Worm (Caenorhabditis elegans) whole organism, dauer: Measurements from ENCODE around the gene F28H7.7.

ENCODE experiments used
- unc-62 ChIP-seq: sonication (generic microtip); optimal IDR thresholded peaks from 2 replicates; lab custom pipeline; 2017; ENCODE audit warnings: missing biosample characterization, missing genetic modification reagents, missing genetic modification characterization

F28H7.7 gene

DNA sequence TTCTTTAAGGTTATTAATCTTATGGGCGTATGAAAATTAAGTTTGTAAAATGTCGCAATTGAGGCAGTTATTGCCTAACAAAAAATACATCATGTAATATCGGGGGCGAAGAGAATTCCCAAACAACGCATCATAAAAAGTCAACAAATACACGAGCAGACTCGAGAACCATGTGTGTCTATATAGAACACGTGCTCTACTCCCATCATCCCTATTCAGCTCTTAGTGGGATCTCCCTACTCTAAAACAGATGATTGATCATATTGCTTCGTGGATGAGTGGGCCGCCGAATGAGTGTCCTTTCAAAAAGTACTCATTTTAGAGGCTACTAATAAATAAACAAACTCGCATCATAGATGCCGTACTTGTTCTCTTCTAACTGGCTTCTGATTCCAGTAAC is 29.5 kb downstream of the F28H7.7 start:
- TF ChIP-seq unc-62 (GFP tag; lab: Kevin White, UChicago) = no peak

DNA sequence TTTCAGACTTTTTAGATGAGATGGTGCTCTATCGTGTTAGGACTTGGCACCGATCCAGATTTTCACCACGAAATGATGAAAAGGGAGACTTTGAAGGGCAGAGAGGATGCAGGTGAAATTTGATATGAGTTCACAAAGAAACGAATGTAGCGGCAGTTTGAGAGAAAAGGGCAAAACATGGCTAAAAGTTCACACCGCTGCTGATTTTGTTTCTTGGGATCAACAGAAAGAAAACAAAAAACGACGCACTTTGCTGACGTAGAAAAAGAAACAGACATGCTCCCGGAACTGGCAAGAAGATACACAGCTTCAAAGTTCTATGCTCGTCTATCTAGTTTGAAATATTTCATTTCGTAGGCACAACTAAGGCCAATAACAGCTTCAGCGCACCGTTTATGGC is 30.4 kb downstream of the F28H7.7 start:
- TF ChIP-seq unc-62 (GFP tag; lab: Kevin White, UChicago) = no peak

DNA sequence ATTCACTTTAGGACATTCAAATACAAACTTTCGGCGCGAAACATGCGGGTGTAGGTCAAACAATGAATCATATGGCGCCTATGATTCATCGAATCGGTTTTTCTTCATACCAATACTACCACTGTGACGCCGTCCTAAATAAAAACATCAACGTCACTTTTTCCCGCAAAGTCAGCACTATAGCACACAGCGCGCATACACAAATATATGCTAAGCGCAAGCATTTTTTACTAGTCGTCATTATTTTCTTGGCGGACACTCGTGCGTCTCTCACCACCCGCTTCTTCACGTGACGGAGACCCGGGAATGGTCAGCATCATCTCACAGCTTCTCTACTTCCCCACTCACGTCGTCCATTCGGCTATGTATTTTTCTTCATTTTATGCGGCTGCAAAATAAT is 30.8 kb downstream of the F28H7.7 start:
- no peak for TF ChIP-seq unc-62 (GFP tag; lab: Kevin White, UChicago)

DNA sequence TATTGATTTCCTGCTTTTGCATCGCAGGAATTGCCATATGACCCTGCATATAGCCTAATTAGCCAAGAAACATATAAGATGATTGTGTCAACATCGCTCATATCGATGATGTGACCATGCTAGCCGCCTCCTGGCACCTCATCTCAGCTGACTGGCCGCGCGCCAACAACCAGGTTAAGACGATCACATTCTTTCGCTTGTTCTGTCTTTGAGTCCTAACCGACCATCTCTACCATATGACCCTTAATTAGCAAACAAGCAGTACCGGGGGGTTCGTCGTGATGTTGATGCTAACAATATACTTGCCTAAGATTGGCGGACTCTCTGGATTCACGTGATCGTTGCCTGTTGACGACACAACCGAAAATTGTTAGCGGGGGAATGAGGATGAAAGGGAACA is 31.4 kb downstream of the F28H7.7 start:
- no peak for TF ChIP-seq unc-62 (GFP tag; lab: Kevin White, UChicago)

- no peak for TF ChIP-seq unc-62 (GFP tag; lab: Kevin White, UChicago)
Observed at ce11 chrV:10721912-10722426, 32.0 kb downstream of the F28H7.7 start.

ce11 chrV:10721304-10721703 is 32.6 kb downstream of the F28H7.7 start:
- no peak for TF ChIP-seq unc-62 (GFP tag; lab: Kevin White, UChicago)

ce11 chrV:10720876-10721275 is 33.1 kb downstream of the F28H7.7 start:
- TF ChIP-seq unc-62 (GFP tag; lab: Kevin White, UChicago) = no peak

ce11 chrV:10720303-10720847 is 33.6 kb downstream of the F28H7.7 start:
- no peak for TF ChIP-seq unc-62 (GFP tag; lab: Kevin White, UChicago)

DNA sequence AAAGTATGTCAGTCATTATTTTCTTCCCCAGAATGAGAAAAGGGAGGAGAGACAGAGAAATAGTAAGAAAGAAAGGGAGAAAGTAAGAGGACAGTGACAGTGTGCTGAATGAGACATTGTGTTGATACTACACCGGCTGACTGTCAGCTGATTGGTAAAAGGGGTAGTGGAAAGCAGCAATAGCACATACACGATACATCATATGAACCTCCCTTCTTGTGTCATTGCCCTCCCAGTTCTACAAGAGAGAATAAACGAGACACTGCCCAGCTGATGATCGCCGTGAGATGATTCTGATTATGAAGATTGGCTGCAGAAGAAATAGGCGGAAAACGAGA is 34.1 kb downstream of the F28H7.7 start:
- no peak for TF ChIP-seq unc-62 (GFP tag; lab: Kevin White, UChicago)

- TF ChIP-seq unc-62 (GFP tag; lab: Kevin White, UChicago) = no peak
Observed at ce11 chrV:10719019-10719832, 34.7 kb downstream of the F28H7.7 start.

ce11 chrV:10718037-10718436 is 35.9 kb downstream of the F28H7.7 start:
- no peak for TF ChIP-seq unc-62 (GFP tag; lab: Kevin White, UChicago)

DNA sequence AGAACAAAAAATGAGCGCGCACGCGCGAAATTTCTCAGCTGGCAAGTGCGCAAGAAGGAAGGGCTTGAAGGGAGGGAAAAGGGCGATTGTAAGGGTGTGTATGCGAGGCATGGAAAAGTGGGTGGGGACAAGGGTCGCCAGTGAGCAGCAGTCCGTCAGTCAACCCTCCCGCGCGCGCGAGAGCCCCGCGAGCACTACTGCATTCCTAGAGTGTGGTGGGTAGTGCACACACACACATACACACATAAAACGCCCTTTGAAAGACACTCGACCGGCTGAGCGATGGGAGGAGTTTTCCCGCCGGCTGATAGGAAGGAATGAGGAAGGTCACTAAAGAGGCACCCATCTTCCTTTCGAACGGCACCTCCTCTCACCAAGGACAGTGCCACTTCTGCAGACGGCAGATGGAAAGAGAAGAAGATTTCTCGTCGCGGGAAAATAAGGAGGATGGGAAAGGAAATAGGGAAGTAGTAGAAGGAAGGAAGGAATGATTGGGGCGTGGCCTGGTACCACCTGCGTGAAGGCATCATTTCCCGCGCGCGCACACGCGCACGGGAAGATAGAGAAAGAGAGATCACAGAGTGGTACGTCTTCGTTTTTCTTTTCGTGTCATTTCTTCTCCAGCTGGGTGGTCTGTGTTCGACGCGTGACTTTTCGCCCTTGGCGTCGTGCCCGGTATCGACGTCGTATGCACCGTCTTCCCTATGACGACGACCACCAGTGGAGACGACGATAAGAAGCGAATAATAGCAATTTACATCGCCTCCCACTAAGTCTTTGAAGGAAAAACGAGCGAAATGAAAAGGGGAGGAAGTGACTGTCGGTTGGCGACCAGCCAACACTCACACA is 36.9 kb downstream of the F28H7.7 start:
- no peak for TF ChIP-seq unc-62 (GFP tag; lab: Kevin White, UChicago)

- TF ChIP-seq unc-62 (GFP tag; lab: Kevin White, UChicago) = no peak
Observed at ce11 chrV:10715158-10716152, 38.5 kb downstream of the F28H7.7 start.

DNA sequence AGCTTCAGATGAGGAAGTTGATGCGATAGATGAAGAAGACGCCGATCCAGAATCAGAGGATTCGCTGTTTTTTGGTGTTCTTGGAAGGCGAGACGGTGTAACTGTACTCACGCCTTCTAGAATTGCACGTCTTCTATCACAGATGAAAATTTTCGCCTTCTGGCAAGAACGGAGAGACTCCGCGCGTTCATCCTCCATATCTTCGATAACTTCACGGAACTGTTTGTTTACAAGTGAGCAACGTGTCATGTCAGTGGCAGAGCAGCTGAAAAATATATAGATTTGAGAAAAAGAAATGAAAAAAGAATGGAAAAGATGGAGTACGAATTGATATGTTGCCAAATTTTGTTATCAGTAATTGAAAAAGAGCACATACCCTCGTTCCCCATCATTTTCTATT is 39.3 kb downstream of the F28H7.7 start:
- TF ChIP-seq unc-62 (GFP tag; lab: Kevin White, UChicago) = no peak

ce11 chrV:10713704-10714239 is 40.2 kb downstream of the F28H7.7 start:
- no peak for TF ChIP-seq unc-62 (GFP tag; lab: Kevin White, UChicago)
